Fruit fly (Drosophila melanogaster) whole organism, wandering third instar larva: ENCODE measurements around the gene tHMG2.

Experiments used
- Abd-B ChIP-seq: fragments of >200 bp; optimal IDR thresholded peaks from 2 replicates; lab custom pipeline; 2017; ENCODE audit warnings: missing biosample characterization, missing genetic modification characterization
- CG32264 ChIP-seq: fragments of 200-800 bp; sonication (Bioruptor generic); optimal IDR thresholded peaks from 2 replicates; lab custom pipeline; 2016; ENCODE audit warnings: missing biosample characterization, missing genetic modification characterization
- CG9705 ChIP-seq: fragments of 200-800 bp; sonication (Bioruptor generic); optimal IDR thresholded peaks from 2 replicates; lab custom pipeline; 2018; ENCODE audit warnings: missing biosample characterization, mild to moderate bottlenecking, missing genetic modification characterization
- CrebA ChIP-seq: fragments of 200-800 bp; sonication (Bioruptor generic); optimal IDR thresholded peaks from 2 replicates; lab custom pipeline; 2016; ENCODE audit warnings: missing biosample characterization, mild to moderate bottlenecking, missing genetic modification characterization, borderline replicate concordance
- Dfd ChIP-seq: fragments of >200 bp; optimal IDR thresholded peaks from 2 replicates; lab custom pipeline; 2017; ENCODE audit warnings: missing biosample characterization, missing genetic modification characterization
- Dif ChIP-seq: fragments of 200-275, 200-300 bp; sonication (Bioruptor generic); optimal IDR thresholded peaks from 2 replicates; lab custom pipeline; 2018; ENCODE audit warnings: missing biosample characterization, missing genetic modification characterization; ENCODE audit not compliant: partially characterized antibody
- GATAd ChIP-seq: sonication (Bioruptor generic); optimal IDR thresholded peaks from 2 replicates; lab custom pipeline; 2016; ENCODE audit warnings: missing biosample characterization, missing genetic modification characterization
- HLH106 ChIP-seq: fragments of 200-800 bp; optimal IDR thresholded peaks from 3 replicates; lab custom pipeline; 2019; ENCODE audit warnings: missing biosample characterization, mild to moderate bottlenecking, missing genetic modification characterization, moderate library complexity
- Hnf4 ChIP-seq: fragments of 200-800 bp; sonication (Bioruptor generic); optimal IDR thresholded peaks from 2 replicates; lab custom pipeline; 2016; ENCODE audit warnings: missing biosample characterization, mild to moderate bottlenecking, missing genetic modification characterization
- Hr78 ChIP-seq: fragments of >200 bp; optimal IDR thresholded peaks from 2 replicates; lab custom pipeline; 2017; ENCODE audit warnings: missing biosample characterization, missing genetic modification characterization
- Hr83 ChIP-seq: fragments of 200-300 bp; sonication (Bioruptor generic); optimal IDR thresholded peaks from 2 replicates; lab custom pipeline; 2016; ENCODE audit warnings: missing biosample characterization, mild to moderate bottlenecking, missing genetic modification characterization, moderate library complexity; ENCODE audit not compliant: poor library complexity, severe bottlenecking
- Jra ChIP-seq: sonication (Bioruptor generic); optimal IDR thresholded peaks from 2 replicates; lab custom pipeline; 2016; ENCODE audit warnings: missing biosample characterization, missing genetic modification characterization
- Mio ChIP-seq: sonication (Bioruptor generic); optimal IDR thresholded peaks from 2 replicates; lab custom pipeline; 2016; ENCODE audit warnings: missing biosample characterization, missing genetic modification characterization
- Myc ChIP-seq: fragments of >200 bp; optimal IDR thresholded peaks from 2 replicates; lab custom pipeline; 2017
- N ChIP-seq: fragments of >200 bp; optimal IDR thresholded peaks from 2 replicates; lab custom pipeline; 2018; ENCODE audit warnings: missing biosample characterization, missing external identifiers, missing genetic modification characterization
- OdsH ChIP-seq: fragments of 200-800 bp; sonication (Bioruptor generic); optimal IDR thresholded peaks from 2 replicates; lab custom pipeline; 2016; ENCODE audit warnings: missing biosample characterization, mild to moderate bottlenecking, missing genetic modification characterization
- Rel ChIP-seq, 2 experiments: fragments of 200-800 bp; sonication (Bioruptor generic) in 1 of 2; optimal IDR thresholded peaks; 2 replicates in 1 of 2; 3 replicates in 1 of 2; lab custom pipeline; 2016 to 2019; ENCODE audit warnings: mild to moderate bottlenecking in 2 of 2, missing biosample characterization in 2 of 2, missing genetic modification characterization in 2 of 2, moderate library complexity in 1 of 2
- Sp1 ChIP-seq: fragments of 200-800 bp; sonication (Bioruptor generic); optimal IDR thresholded peaks from 3 replicates; lab custom pipeline; 2019; ENCODE audit warnings: missing biosample characterization, mild to moderate bottlenecking, missing genetic modification characterization, moderate library complexity
- Vsx2 ChIP-seq: fragments of 200-300, 225-300 bp; sonication (Bioruptor generic); optimal IDR thresholded peaks from 2 replicates; lab custom pipeline; 2018; ENCODE audit warnings: missing biosample characterization, missing genetic modification characterization; ENCODE audit not compliant: partially characterized antibody
- br ChIP-seq: fragments of 200-800 bp; sonication (Bioruptor generic); optimal IDR thresholded peaks from 2 replicates; lab custom pipeline; 2016; ENCODE audit warnings: missing biosample characterization, missing genetic modification characterization
- brk ChIP-seq: fragments of 200-800 bp; sonication (Bioruptor generic); optimal IDR thresholded peaks from 2 replicates; lab custom pipeline; 2016; ENCODE audit warnings: missing biosample characterization, mild to moderate bottlenecking, missing genetic modification characterization
- dl ChIP-seq, 2 experiments: fragments of 175-275, 200-275 bp in 1 of 2; fragments of 200-275 bp in 1 of 2; sonication (Bioruptor generic); optimal IDR thresholded peaks; lab custom pipeline; 2018; ENCODE audit warnings: mild to moderate bottlenecking in 2 of 2, missing biosample characterization in 2 of 2, missing genetic modification characterization in 2 of 2, moderate library complexity in 2 of 2; ENCODE audit not compliant: partially characterized antibody in 2 of 2, insufficient read depth in 1 of 2
- dmrt93B ChIP-seq: fragments of 200-800 bp; sonication (Bioruptor generic); optimal IDR thresholded peaks from 2 replicates; lab custom pipeline; 2018; ENCODE audit warnings: missing biosample characterization, mild to moderate bottlenecking, missing genetic modification characterization
- dsf ChIP-seq: sonication (Bioruptor generic); optimal IDR thresholded peaks from 2 replicates; lab custom pipeline; 2016; ENCODE audit warnings: missing biosample characterization, missing genetic modification characterization, borderline replicate concordance
- ey ChIP-seq: fragments of 200-800 bp; sonication (Bioruptor generic); optimal IDR thresholded peaks from 2 replicates; lab custom pipeline; 2016; ENCODE audit warnings: missing biosample characterization, missing genetic modification characterization
- foxo ChIP-seq, 2 experiments: fragments of 200-800 bp; sonication (Bioruptor generic); optimal IDR thresholded peaks; 2 replicates in 1 of 2; 3 replicates in 1 of 2; lab custom pipeline; 2016 to 2017; ENCODE audit warnings: missing biosample characterization in 2 of 2, missing genetic modification characterization in 2 of 2
- fru ChIP-seq: fragments of 200-800 bp; sonication (Bioruptor generic); optimal IDR thresholded peaks from 3 replicates; lab custom pipeline; 2016; ENCODE audit warnings: missing biosample characterization, mild to moderate bottlenecking, missing genetic modification characterization
- h ChIP-seq: fragments of 200-800 bp; sonication (Bioruptor generic); optimal IDR thresholded peaks from 3 replicates; lab custom pipeline; 2016; ENCODE audit warnings: missing biosample characterization, mild to moderate bottlenecking, missing genetic modification characterization
- jim ChIP-seq: fragments of 175-275, 200-325 bp; sonication (Bioruptor generic); optimal IDR thresholded peaks from 2 replicates; lab custom pipeline; 2016; ENCODE audit warnings: missing biosample characterization, mild to moderate bottlenecking, missing genetic modification characterization
- lola ChIP-seq: fragments of >200 bp; optimal IDR thresholded peaks from 2 replicates; lab custom pipeline; 2017; ENCODE audit warnings: missing biosample characterization, missing genetic modification characterization
- pan ChIP-seq: fragments of >200 bp; optimal IDR thresholded peaks from 2 replicates; lab custom pipeline; 2017
- psq ChIP-seq: fragments of 200-800 bp; sonication (Bioruptor generic); optimal IDR thresholded peaks from 3 replicates; lab custom pipeline; 2017; ENCODE audit warnings: missing biosample characterization, mild to moderate bottlenecking, missing genetic modification characterization, moderate library complexity
- rgr ChIP-seq: fragments of 200-800 bp; sonication (Bioruptor generic); optimal IDR thresholded peaks from 3 replicates; lab custom pipeline; 2016; ENCODE audit warnings: missing biosample characterization, mild to moderate bottlenecking, missing genetic modification characterization
- sage ChIP-seq: fragments of 200-800 bp; sonication (Bioruptor generic); optimal IDR thresholded peaks from 2 replicates; lab custom pipeline; 2016; ENCODE audit warnings: missing biosample characterization, mild to moderate bottlenecking, missing genetic modification characterization
- tai ChIP-seq: sonication (Bioruptor generic); optimal IDR thresholded peaks from 2 replicates; lab custom pipeline; 2016; ENCODE audit warnings: missing biosample characterization, missing genetic modification characterization
- usp ChIP-seq: fragments of >200 bp; optimal IDR thresholded peaks from 2 replicates; lab custom pipeline; 2017; ENCODE audit warnings: missing biosample characterization, missing genetic modification characterization
- woc ChIP-seq: sonication (Bioruptor generic); optimal IDR thresholded peaks from 2 replicates; lab custom pipeline; 2016; ENCODE audit warnings: missing biosample characterization, mild to moderate bottlenecking, missing genetic modification characterization

tHMG2 gene

DNA sequence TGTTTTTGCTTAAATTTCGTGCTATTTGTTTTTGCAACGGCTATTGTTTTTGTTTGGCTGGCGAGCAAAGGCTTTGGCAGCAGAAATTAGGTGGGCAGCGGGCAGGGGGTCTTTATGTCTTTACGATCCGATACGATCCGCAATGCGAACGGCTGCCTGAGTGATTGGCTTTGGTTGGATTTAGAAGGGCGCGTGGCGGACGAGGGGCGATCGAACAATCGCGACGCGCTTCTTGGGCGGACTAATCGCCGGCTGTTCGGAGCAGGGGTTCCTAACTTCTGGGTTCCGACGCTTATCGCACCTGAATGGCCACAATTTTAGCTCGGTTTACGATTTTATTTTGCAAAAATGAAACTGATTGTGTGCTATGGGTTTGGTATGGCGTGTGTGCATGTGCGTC, 34.4 kb downstream of the tHMG2 start (continued):
- no peak for TF ChIP-seq Hr83 (GFP tag; lab: Kevin White, UChicago)
- no peak for TF ChIP-seq Hnf4 (GFP tag; lab: Kevin White, UChicago)
- no peak for TF ChIP-seq sage
- no peak for TF ChIP-seq fru

DNA sequence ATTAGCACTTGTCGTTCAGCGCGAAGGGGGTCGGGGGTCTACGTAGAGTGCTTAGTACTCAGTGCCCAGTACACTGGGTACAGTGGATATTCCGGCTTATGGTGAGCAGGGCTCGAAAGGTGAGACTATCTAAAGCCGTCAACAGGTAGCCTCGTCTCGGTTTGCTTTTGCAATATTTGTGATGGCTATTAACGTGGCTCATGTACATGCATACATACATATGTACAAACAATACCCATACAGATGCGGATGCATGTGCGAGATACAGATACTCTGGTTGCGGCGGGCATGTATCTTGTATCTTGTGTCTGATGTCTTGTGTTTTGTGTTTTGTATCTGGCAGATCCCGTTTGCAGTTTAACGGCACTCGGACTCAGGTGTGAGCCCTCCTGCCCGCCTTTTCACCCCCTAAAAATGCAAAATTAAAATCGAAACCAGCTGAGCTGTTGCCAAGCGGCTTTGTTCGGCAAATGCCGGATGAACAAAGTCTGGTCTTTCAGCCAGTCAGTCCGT, 34.9 kb downstream of the tHMG2 start:
- TF ChIP-seq Sp1 (GFP tag; lab: Kevin White, UChicago) (no peak), foxo (GFP tag; optimal IDR thresholded peaks at IDR 0.05; lab: Kevin White, UChicago) (no peak), ey (GFP tag; lab: Kevin White, UChicago) (no peak), Rel (GFP tag; optimal IDR thresholded peaks at IDR 0.05; lab: Kevin White, UChicago) (no peak), Rel (tag; optimal IDR thresholded peaks at IDR 0.05; lab: Kevin White, UChicago) (peak; percentile 23), usp (no peak), dsf (GFP tag; lab: Kevin White, UChicago) (no peak), jim (GFP tag; lab: Kevin White, UChicago) (no peak), Hr83 (GFP tag; lab: Kevin White, UChicago) (peak; percentile 21), Mio (GFP tag; lab: Kevin White, UChicago) (no peak), CrebA (GFP tag; lab: Kevin White, UChicago) (no peak)

DNA sequence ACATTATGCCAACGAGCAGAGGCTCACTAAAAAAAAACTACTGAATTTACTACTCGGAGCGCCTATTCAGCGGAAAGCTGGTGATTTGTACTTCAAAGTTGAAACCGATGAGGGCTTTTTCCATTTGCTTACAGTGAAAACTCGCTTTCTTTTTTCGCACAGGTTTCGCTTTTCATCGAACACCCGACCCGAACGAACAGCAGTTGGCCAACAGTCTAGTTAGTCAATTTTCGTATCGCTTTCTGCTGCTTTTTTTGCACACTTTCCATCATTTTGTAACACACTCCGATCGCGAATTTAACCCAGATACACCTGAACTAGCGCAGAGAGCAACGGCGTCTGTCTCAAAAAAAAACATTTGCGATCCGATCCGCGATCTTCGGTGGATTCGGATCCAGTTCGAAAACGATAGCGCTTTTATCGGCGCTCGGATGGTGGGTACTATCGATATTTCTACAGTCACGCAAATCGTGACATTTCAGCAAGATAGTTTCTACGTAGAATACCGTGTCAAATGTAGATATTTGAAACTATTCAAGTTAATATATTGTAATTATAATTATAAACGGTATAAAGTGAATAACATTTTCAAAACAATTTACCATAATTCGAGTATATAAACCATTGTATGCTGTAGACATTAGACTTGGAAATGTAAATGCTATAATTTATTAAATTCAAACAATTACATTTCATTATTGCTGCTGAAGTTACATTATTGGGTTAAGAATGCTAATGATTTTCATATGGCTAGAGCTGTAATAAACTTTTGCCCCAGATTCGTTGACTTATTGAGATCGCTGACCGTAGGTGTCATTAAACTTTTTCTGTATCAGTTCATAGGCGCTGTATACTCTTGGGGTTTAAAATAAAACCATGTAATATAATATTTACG, 35.8 kb downstream of the tHMG2 start, which contains the start of gene CG5346:
Gene CG5346, minus strand, starts transcription at position 400 of the 895 bp plus-strand sequence.
- TF ChIP-seq CG9705 (no peak), foxo (GFP tag; optimal IDR thresholded peaks at IDR 0.05; lab: Kevin White, UChicago) (no peak), Jra (GFP tag; lab: Kevin White, UChicago) (no peak), jim (GFP tag; lab: Kevin White, UChicago) (peak; percentile 22), Sp1 (GFP tag; lab: Kevin White, UChicago) (no peak), Hr78 (GFP tag; lab: Kevin White, UChicago) (no peak), woc (GFP tag; lab: Kevin White, UChicago) (no peak), GATAd (GFP tag; lab: Kevin White, UChicago) (no peak), h (GFP tag; lab: Kevin White, UChicago) (no peak), fru (peak; percentile 99), Rel (GFP tag; optimal IDR thresholded peaks at IDR 0.05; lab: Kevin White, UChicago) (no peak), Rel (tag; optimal IDR thresholded peaks at IDR 0.05; lab: Kevin White, UChicago) (no peak), dl (GFP tag; optimal IDR thresholded peaks at IDR 0.05; lab: Kevin White, UChicago; ENCODE audit: insufficient read depth in 1 of 2, partially characterized antibody in 2 of 2) (no peak), HLH106 (tag; lab: Kevin White, UChicago) (no peak), tai (GFP tag; lab: Kevin White, UChicago) (peak; percentile 36)

DNA sequence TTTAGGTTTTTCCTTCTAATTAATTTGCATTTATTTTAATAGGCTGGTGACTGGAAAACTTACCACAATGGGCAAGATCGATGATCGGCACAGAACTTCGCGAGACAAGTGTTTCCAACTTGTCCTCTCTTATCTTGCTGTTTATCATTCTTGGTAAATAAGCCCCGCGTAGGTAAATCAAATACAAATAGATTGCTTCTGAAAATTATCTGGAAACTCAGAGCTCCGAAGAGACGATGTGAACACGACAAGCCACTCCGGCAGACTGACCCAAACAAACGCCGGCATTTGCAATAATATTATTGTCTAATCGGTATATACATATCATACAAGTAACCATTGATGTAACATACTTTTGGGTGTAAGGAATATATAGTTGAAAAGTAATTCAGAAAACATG, 37.6 kb downstream of the tHMG2 start, which contains the start of gene CG33099:
Gene CG33099, minus strand, starts transcription at position 268 of the 400 bp plus-strand sequence.
- TF ChIP-seq Rel (GFP tag; optimal IDR thresholded peaks at IDR 0.05; lab: Kevin White, UChicago) (no peak), Rel (tag; optimal IDR thresholded peaks at IDR 0.05; lab: Kevin White, UChicago) (peak; percentile 19), OdsH (GFP tag; lab: Kevin White, UChicago) (peak; percentile 67), usp (no peak), CG32264 (GFP tag; lab: Kevin White, UChicago) (no peak), Dif (GFP tag; lab: Kevin White, UChicago) (no peak), dmrt93B (GFP tag; lab: Kevin White, UChicago) (no peak), brk (GFP tag; lab: Kevin White, UChicago) (peak; percentile 41), tai (GFP tag; lab: Kevin White, UChicago) (no peak), CrebA (GFP tag; lab: Kevin White, UChicago) (no peak), CG9705 (no peak), pan (lab: Kevin White, UChicago) (no peak), Hr78 (GFP tag; lab: Kevin White, UChicago) (no peak), Hnf4 (GFP tag; lab: Kevin White, UChicago) (peak; percentile 58), GATAd (GFP tag; lab: Kevin White, UChicago) (no peak), Vsx2 (GFP tag; lab: Kevin White, UChicago) (peak; percentile 1), sage (no peak), ey (GFP tag; lab: Kevin White, UChicago) (no peak), Hr83 (GFP tag; lab: Kevin White, UChicago) (peak; percentile 89), HLH106 (tag; lab: Kevin White, UChicago) (no peak), lola (GFP tag; lab: Kevin White, UChicago) (no peak), dl (GFP tag; optimal IDR thresholded peaks at IDR 0.05; lab: Kevin White, UChicago; ENCODE audit: insufficient read depth in 1 of 2, partially characterized antibody in 2 of 2) (no peak), woc (GFP tag; lab: Kevin White, UChicago) (no peak), Sp1 (GFP tag; lab: Kevin White, UChicago) (peak; percentile 47), foxo (GFP tag; optimal IDR thresholded peaks at IDR 0.05; lab: Kevin White, UChicago) (peak in 1 of 2 experiments; percentile 29), Myc (lab: Kevin White, UChicago) (no peak), N (peak; percentile 48), psq (GFP tag; lab: Kevin White, UChicago) (no peak), rgr (GFP tag; lab: Kevin White, UChicago) (peak; percentile 36), br (peak; percentile 46), Mio (GFP tag; lab: Kevin White, UChicago) (no peak), jim (GFP tag; lab: Kevin White, UChicago) (no peak), Dfd (GFP tag; lab: Kevin White, UChicago) (no peak), Abd-B (GFP tag; lab: Kevin White, UChicago) (no peak)
